Worm (Caenorhabditis elegans) whole organism, L2 larva: ENCODE results near the gene sre-46.

Experiments used
- C34F6.9 ChIP-seq: fragments of 150-350 bp; optimal IDR thresholded peaks from 2 replicates; lab custom pipeline; 2014; ENCODE audit warnings: missing biosample characterization, missing genetic modification characterization
- F13H6.1 ChIP-seq: sonication (generic microtip); optimal IDR thresholded peaks from 2 replicates; lab custom pipeline; 2016; ENCODE audit warnings: missing genetic modification characterization, missing compliant biosample characterization
- aly-2 ChIP-seq: fragments of 150-350 bp; optimal IDR thresholded peaks from 2 replicates; lab custom pipeline; 2014; ENCODE audit warnings: missing biosample characterization, missing genetic modification characterization
- ama-1 ChIP-seq: fragments of 150-350 bp; optimal IDR thresholded peaks from 2 replicates; lab custom pipeline; 2018; ENCODE audit warnings: inconsistent platforms
- blmp-1 ChIP-seq: sonication (generic microtip); optimal IDR thresholded peaks from 2 replicates; lab custom pipeline; 2017; ENCODE audit warnings: missing genetic modification characterization, mild to moderate bottlenecking, missing compliant biosample characterization, antibody characterized with exemption, moderate library complexity; ENCODE audit not compliant: insufficient read depth
- ceh-16 ChIP-seq: fragments of 150-350 bp; optimal IDR thresholded peaks from 2 replicates; lab custom pipeline; 2014; ENCODE audit warnings: missing biosample characterization, missing genetic modification characterization
- crh-2 ChIP-seq: sonication (generic microtip); optimal IDR thresholded peaks from 2 replicates; lab custom pipeline; 2017; ENCODE audit warnings: missing biosample characterization, missing genetic modification characterization
- dmd-4 ChIP-seq: sonication (generic microtip); optimal IDR thresholded peaks from 2 replicates; lab custom pipeline; 2017; ENCODE audit warnings: missing biosample characterization, missing genetic modification characterization
- egl-27 ChIP-seq: sonication (generic microtip); optimal IDR thresholded peaks from 3 replicates; lab custom pipeline; 2017; ENCODE audit warnings: missing biosample characterization, missing genetic modification reagents, missing genetic modification characterization
- elt-1 ChIP-seq: fragments of 150-350 bp; optimal IDR thresholded peaks from 2 replicates; lab custom pipeline; 2014; ENCODE audit warnings: missing biosample characterization, missing genetic modification characterization
- elt-3 ChIP-seq: sonication (generic microtip); optimal IDR thresholded peaks from 2 replicates; lab custom pipeline; 2017; ENCODE audit warnings: missing biosample characterization, missing genetic modification characterization
- fos-1 ChIP-seq: fragments of 150-350 bp; optimal IDR thresholded peaks from 2 replicates; lab custom pipeline; 2014; ENCODE audit warnings: missing biosample characterization, missing genetic modification characterization
- gmeb-1 ChIP-seq: fragments of 150-350 bp; optimal IDR thresholded peaks from 2 replicates; lab custom pipeline; 2014; ENCODE audit warnings: missing biosample characterization, missing genetic modification characterization
- lin-11 ChIP-seq: fragments of 150-350 bp; sonication (generic microtip); optimal IDR thresholded peaks from 2 replicates; lab custom pipeline; 2014; ENCODE audit warnings: missing biosample characterization, missing genetic modification characterization, inconsistent platforms, mixed read lengths
- lin-39 ChIP-seq: fragments of 150-350 bp; optimal IDR thresholded peaks from 2 replicates; lab custom pipeline; 2014; ENCODE audit warnings: missing biosample characterization, missing genetic modification reagents, missing genetic modification characterization
- lsy-2 ChIP-seq, 2 experiments: fragments of 150-350 bp in 1 of 2; sonication (generic microtip) in 1 of 2; optimal IDR thresholded peaks; 2 replicates each; lab custom pipeline; 2014 to 2017; ENCODE audit warnings: missing biosample characterization in 2 of 2, missing genetic modification characterization in 2 of 2
- mab-5 ChIP-seq: fragments of 150-350 bp; optimal IDR thresholded peaks from 2 replicates; lab custom pipeline; 2014; ENCODE audit warnings: missing biosample characterization, missing genetic modification characterization
- mbf-1 ChIP-seq: sonication (generic microtip); optimal IDR thresholded peaks from 2 replicates; lab custom pipeline; 2017; ENCODE audit warnings: missing biosample characterization, missing genetic modification characterization
- nhr-10 ChIP-seq: sonication (generic microtip); optimal IDR thresholded peaks from 2 replicates; lab custom pipeline; 2017; ENCODE audit warnings: missing biosample characterization, missing genetic modification characterization
- nhr-11 ChIP-seq: fragments of 150-350 bp; optimal IDR thresholded peaks from 2 replicates; lab custom pipeline; 2014; ENCODE audit warnings: missing biosample characterization, missing genetic modification characterization
- nhr-12 ChIP-seq: fragments of 150-350 bp; optimal IDR thresholded peaks from 2 replicates; lab custom pipeline; 2014; ENCODE audit warnings: missing biosample characterization, missing genetic modification characterization
- nhr-129 ChIP-seq: fragments of 150-350 bp; optimal IDR thresholded peaks from 2 replicates; lab custom pipeline; 2014; ENCODE audit warnings: missing biosample characterization, missing genetic modification characterization
- nhr-23 ChIP-seq: fragments of 150-350 bp; optimal IDR thresholded peaks from 2 replicates; lab custom pipeline; 2014; ENCODE audit warnings: missing biosample characterization, missing genetic modification reagents, missing genetic modification characterization
- nhr-237 ChIP-seq: fragments of 150-350 bp; optimal IDR thresholded peaks from 2 replicates; lab custom pipeline; 2014; ENCODE audit warnings: missing biosample characterization, missing genetic modification characterization
- nhr-25 ChIP-seq: fragments of 150-350 bp; sonication (generic microtip); optimal IDR thresholded peaks from 3 replicates; lab custom pipeline; 2014; ENCODE audit warnings: missing biosample characterization, missing genetic modification characterization
- nhr-6 ChIP-seq: fragments of 150-350 bp; optimal IDR thresholded peaks from 2 replicates; lab custom pipeline; 2014; ENCODE audit warnings: missing biosample characterization, missing genetic modification characterization
- peb-1 ChIP-seq: fragments of 150-350 bp; optimal IDR thresholded peaks from 2 replicates; lab custom pipeline; 2014; ENCODE audit warnings: missing biosample characterization, missing genetic modification characterization
- sem-4 ChIP-seq: fragments of 150-350 bp; optimal IDR thresholded peaks from 2 replicates; lab custom pipeline; 2014; ENCODE audit warnings: missing biosample characterization, missing genetic modification reagents, missing genetic modification characterization
- skn-1 ChIP-seq: sonication (generic microtip); optimal IDR thresholded peaks from 2 replicates; lab custom pipeline; 2017; ENCODE audit warnings: missing biosample characterization, missing genetic modification characterization
- sma-3 ChIP-seq: sonication (generic microtip); optimal IDR thresholded peaks from 2 replicates; lab custom pipeline; 2016; ENCODE audit warnings: missing genetic modification reagents, missing genetic modification characterization, missing compliant biosample characterization
- sma-9 ChIP-seq, 2 experiments: fragments of 150-350 bp in 1 of 2; sonication (generic microtip) in 1 of 2; optimal IDR thresholded peaks; 2 replicates each; lab custom pipeline; 2014 to 2016; ENCODE audit warnings: missing genetic modification characterization in 2 of 2, mild to moderate bottlenecking in 1 of 2, missing biosample characterization in 1 of 2, missing compliant biosample characterization in 1 of 2, missing genetic modification reagents in 1 of 2, moderate library complexity in 1 of 2
- snpc-4 ChIP-seq: fragments of 150-350 bp; optimal IDR thresholded peaks from 2 replicates; lab custom pipeline; 2014; ENCODE audit warnings: missing biosample characterization, missing genetic modification characterization
- unc-39 ChIP-seq: fragments of 150-350 bp; optimal IDR thresholded peaks from 2 replicates; lab custom pipeline; 2014; ENCODE audit warnings: missing biosample characterization, missing genetic modification characterization
- unc-55 ChIP-seq: fragments of 150-350 bp; sonication (generic microtip); optimal IDR thresholded peaks from 3 replicates; lab custom pipeline; 2014; ENCODE audit warnings: missing biosample characterization, missing genetic modification reagents, missing genetic modification characterization
- unc-62 ChIP-seq: fragments of 150-350 bp; optimal IDR thresholded peaks from 2 replicates; lab custom pipeline; 2014; ENCODE audit warnings: missing biosample characterization, missing genetic modification reagents, missing genetic modification characterization
- zag-1 ChIP-seq: fragments of 150-350 bp; optimal IDR thresholded peaks from 2 replicates; lab custom pipeline; 2014; ENCODE audit warnings: missing biosample characterization, missing genetic modification characterization
- ztf-1 ChIP-seq: fragments of 200-800 bp; sonication (Bioruptor generic); conservative IDR thresholded peaks from 2 replicates; pipeline ENCODE4 v1.3.6; 2022; ENCODE audit warnings: missing genetic modification characterization, missing compliant biosample characterization
- ztf-11 ChIP-seq: sonication (generic microtip); optimal IDR thresholded peaks from 2 replicates; lab custom pipeline; 2017; ENCODE audit warnings: missing biosample characterization, missing genetic modification characterization
- ztf-4 ChIP-seq: fragments of 150-350 bp; optimal IDR thresholded peaks from 2 replicates; lab custom pipeline; 2014; ENCODE audit warnings: missing biosample characterization, missing genetic modification characterization

sre-46 gene

ce11 chrII:13711493-13712055 lies 9.5 kb downstream of the sre-46 start:
- no peak for TF ChIP-seq ztf-1 (GFP tag; lab: Robert Waterston, UW)
- TF ChIP-seq fos-1 (tag; lab: Kevin White, UChicago), result peak; percentile 40
- TF ChIP-seq sma-9 (GFP tag; optimal IDR thresholded peaks at IDR 0.05; lab: Kevin White, UChicago), result peak; percentile 6
- no peak for TF ChIP-seq sma-9 (tag; optimal IDR thresholded peaks at IDR 0.05; lab: Kevin White, UChicago)

- TF ChIP-seq mbf-1 (tag; lab: Kevin White, UChicago) (no peak), ztf-4 (tag; lab: Kevin White, UChicago) (no peak), ztf-1 (GFP tag; lab: Robert Waterston, UW) (no peak), nhr-23 (tag; lab: Kevin White, UChicago) (no peak), lin-39 (no peak), egl-27 (no peak), nhr-237 (tag; lab: Kevin White, UChicago) (no peak), blmp-1 (no peak), aly-2 (tag; lab: Kevin White, UChicago) (no peak)
Observed at ce11 chrII:13697691-13698090, 23.4 kb downstream of the sre-46 start.

- TF ChIP-seq skn-1 (tag; lab: Kevin White, UChicago) (no peak), fos-1 (tag; lab: Kevin White, UChicago) (peak; percentile 26), ama-1 (lab: Kevin White, UChicago) (no peak), crh-2 (no peak), unc-62 (GFP tag; lab: Kevin White, UChicago) (no peak)
Observed at ce11 chrII:13695343-13696332, 25.5 kb downstream of the sre-46 start, which contains the start of gene kqt-3. Gene kqt-3, plus strand, starts transcription at chrII:13696282.

ce11 chrII:13694712-13695111 lies 26.4 kb downstream of the sre-46 start, which contains the start of gene rpoa-1:
Gene rpoa-1, minus strand, starts transcription at chrII:13694795.
- TF ChIP-seq sem-4 (tag; lab: Kevin White, UChicago) (no peak), lsy-2 (tag; optimal IDR thresholded peaks at IDR 0.05; lab: Kevin White, UChicago) (peak in 1 of 2 experiments; percentile 70), ztf-11 (tag; lab: Kevin White, UChicago) (no peak), C34F6.9 (tag; lab: Kevin White, UChicago) (peak; percentile 46), fos-1 (tag; lab: Kevin White, UChicago) (peak; percentile 0), unc-55 (GFP tag; lab: Kevin White, UChicago) (peak; percentile 44), gmeb-1 (tag; lab: Kevin White, UChicago) (peak; percentile 25)

ce11 chrII:13685581-13685980 lies 35.5 kb downstream of the sre-46 start:
- TF ChIP-seq lin-39, result no peak
- no peak for TF ChIP-seq snpc-4
- no peak for TF ChIP-seq nhr-12 (tag; lab: Kevin White, UChicago)
- no peak for TF ChIP-seq skn-1 (tag; lab: Kevin White, UChicago)
- TF ChIP-seq gmeb-1 (tag; lab: Kevin White, UChicago), result no peak
- TF ChIP-seq nhr-129 (tag; lab: Kevin White, UChicago), result no peak
- no peak for TF ChIP-seq peb-1
- TF ChIP-seq elt-3, result no peak
- TF ChIP-seq nhr-237 (tag; lab: Kevin White, UChicago), result no peak
- TF ChIP-seq mab-5 (tag; lab: Kevin White, UChicago), result no peak
- TF ChIP-seq nhr-11 (tag; lab: Kevin White, UChicago), result no peak
- TF ChIP-seq F13H6.1, result no peak
- no peak for TF ChIP-seq unc-55 (GFP tag; lab: Kevin White, UChicago)
- TF ChIP-seq nhr-6, result no peak

- TF ChIP-seq ztf-4 (tag; lab: Kevin White, UChicago) (no peak), lin-11 (tag; lab: Kevin White, UChicago) (no peak), elt-3 (no peak), unc-62 (GFP tag; lab: Kevin White, UChicago) (no peak), nhr-23 (tag; lab: Kevin White, UChicago) (no peak), elt-1 (tag; lab: Kevin White, UChicago) (no peak), ama-1 (lab: Kevin White, UChicago) (no peak), nhr-129 (tag; lab: Kevin White, UChicago) (peak; percentile 3), skn-1 (tag; lab: Kevin White, UChicago) (no peak), nhr-10 (tag; lab: Kevin White, UChicago) (no peak), dmd-4 (tag; lab: Kevin White, UChicago) (no peak), C34F6.9 (tag; lab: Kevin White, UChicago) (no peak), unc-55 (GFP tag; lab: Kevin White, UChicago) (no peak), blmp-1 (peak; percentile 87), nhr-11 (tag; lab: Kevin White, UChicago) (no peak), sma-3 (GFP tag; lab: Kevin White, UChicago) (peak; percentile 79), ceh-16 (tag; lab: Kevin White, UChicago) (no peak), nhr-25 (tag; lab: Kevin White, UChicago) (peak; percentile 87), zag-1 (tag; lab: Kevin White, UChicago) (no peak), unc-39 (no peak), egl-27 (peak; percentile 13), mab-5 (tag; lab: Kevin White, UChicago) (no peak)
Observed at ce11 chrII:13681063-13681462, 40.1 kb downstream of the sre-46 start.
